Worm (Caenorhabditis elegans) whole organism, young adult: ENCODE results near the gene ccch-2.
"Not testable (repeated sequence)": the region's sequence is repeated elsewhere in the genome, so short reads cannot be mapped to it uniquely, and the experiment has no call there.

Experiments
- Y53G8AR.9 ChIP-seq: fragments of 200-800 bp; sonication (Bioruptor generic); conservative IDR thresholded peaks from 2 replicates; pipeline ENCODE4 v1.3.6; 2022; ENCODE audit warnings: missing genetic modification reagents, missing genetic modification characterization, missing compliant biosample characterization
- Y56A3A.18 ChIP-seq: fragments of 200-800 bp; sonication (Bioruptor generic); IDR thresholded peaks from 2 replicates; pipeline ENCODE4 v1.3.6; 2022; ENCODE audit warnings: missing genetic modification reagents, missing genetic modification characterization, missing compliant biosample characterization
- Y79H2A.3 ChIP-seq: fragments of 200-800 bp; sonication (Bioruptor generic); conservative IDR thresholded peaks from 2 replicates; pipeline ENCODE4 v1.3.6; 2022; ENCODE audit warnings: missing genetic modification reagents, missing genetic modification characterization, missing compliant biosample characterization
- attf-3 ChIP-seq: fragments of 200-800 bp; sonication (Bioruptor generic); conservative IDR thresholded peaks from 2 replicates; pipeline ENCODE4 v1.3.6; 2022; ENCODE audit warnings: missing genetic modification reagents, missing genetic modification characterization, missing compliant biosample characterization
- ceh-40 ChIP-seq: fragments of 200-800 bp; sonication (Bioruptor generic); IDR thresholded peaks from 2 replicates; pipeline ENCODE4 v1.3.6; 2022; ENCODE audit warnings: missing genetic modification characterization, missing compliant biosample characterization
- ekl-4 ChIP-seq: fragments of 200-800 bp; sonication (Bioruptor generic); IDR thresholded peaks from 2 replicates; pipeline ENCODE4 v1.3.6; 2022; ENCODE audit warnings: missing genetic modification reagents, missing genetic modification characterization, missing compliant biosample characterization
- ets-4 ChIP-seq: fragments of 200-800 bp; sonication (Bioruptor generic); optimal IDR thresholded peaks from 2 replicates; lab custom pipeline; 2018; ENCODE audit warnings: mild to moderate bottlenecking, missing genetic modification characterization, missing compliant biosample characterization
- madf-6 ChIP-seq: fragments of 200-800 bp; sonication (Bioruptor generic); IDR thresholded peaks from 2 replicates; pipeline ENCODE4 v1.3.6; 2022; ENCODE audit warnings: missing genetic modification reagents, missing genetic modification characterization, missing compliant biosample characterization

DNA sequence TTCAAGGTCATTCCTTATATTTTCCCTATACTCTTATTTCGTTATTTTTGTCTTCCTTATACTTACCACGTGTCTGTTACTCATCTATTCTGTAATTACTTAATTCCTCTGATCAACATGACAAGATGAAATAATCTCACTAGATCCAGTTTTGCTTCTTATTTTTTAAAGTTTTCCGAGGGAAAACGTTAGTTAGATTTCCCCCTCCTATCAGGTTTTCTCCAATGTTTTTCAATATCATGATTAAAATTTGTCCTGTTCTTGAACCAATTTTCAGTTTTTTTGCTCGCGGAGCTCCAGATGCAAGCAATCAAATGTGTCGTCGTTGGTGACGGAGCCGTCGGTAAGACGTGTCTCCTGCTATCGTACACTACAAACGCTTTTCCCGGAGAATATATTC lies 29.9 kb downstream of the ccch-2 start, which contains the start of gene rac-2:
- not testable (repeated sequence) for TF ChIP-seq Y56A3A.18; ekl-4; ets-4 (GFP tag; lab: Kevin White, UChicago); Y53G8AR.9 (GFP tag; lab: Robert Waterston, UW); madf-6 (GFP tag; lab: Robert Waterston, UW); ceh-40; attf-3; Y79H2A.3 (GFP tag; lab: Robert Waterston, UW)
